Worm (Caenorhabditis elegans) whole organism, L4/young adult: ENCODE data around the gene C01G6.9.

ENCODE experiments used
- W03F9.2 ChIP-seq: fragments of 150-350 bp; optimal IDR thresholded peaks from 2 replicates; lab custom pipeline; 2014; ENCODE audit warnings: missing biosample characterization, missing genetic modification characterization
- him-1 ChIP-seq: sonication (generic microtip); optimal IDR thresholded peaks from 2 replicates; lab custom pipeline; 2016; ENCODE audit warnings: missing genotype, missing genetic modification reagents, missing genetic modification characterization, missing compliant biosample characterization

DNA sequence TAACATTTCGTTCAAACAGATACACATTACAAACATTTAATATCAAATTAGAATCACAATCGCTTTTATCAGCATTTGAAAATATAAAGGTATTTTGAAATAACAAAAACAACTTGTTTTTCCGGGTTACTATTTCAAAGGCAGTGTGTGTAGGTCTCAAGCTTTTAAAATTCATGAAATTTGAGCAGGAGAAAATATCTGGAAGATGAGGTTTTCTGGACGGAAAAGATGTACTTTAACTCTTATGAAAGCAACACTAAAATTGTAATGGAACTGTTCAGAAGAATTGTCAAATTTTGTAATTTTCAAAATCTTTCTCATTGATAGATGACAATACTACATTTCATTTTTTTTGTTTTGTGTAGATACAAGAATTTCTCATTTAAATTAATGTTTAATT, 37.1 kb downstream of the C01G6.9 start:
- TF ChIP-seq W03F9.2 (no peak), him-1 (no peak)
